Worm (Caenorhabditis elegans) whole organism, mixed stage, embryonic: ENCODE measurements around the gene W03G11.2.
A peak's percentile ranks its signal among the peaks of the same experiment; 100 is the strongest.

Experiments
- M03D4.4 ChIP-seq: sonication (generic microtip); optimal IDR thresholded peaks from 2 replicates; lab custom pipeline; 2017; ENCODE audit warnings: mild to moderate bottlenecking, missing genetic modification characterization, missing compliant biosample characterization
- ces-1 ChIP-seq: fragments of 150-350 bp; optimal IDR thresholded peaks from 2 replicates; lab custom pipeline; 2014; ENCODE audit warnings: missing biosample characterization, missing genetic modification reagents, missing genetic modification characterization
- elt-1 ChIP-seq: sonication (generic microtip); optimal IDR thresholded peaks from 2 replicates; lab custom pipeline; 2017; ENCODE audit warnings: missing genetic modification characterization, mild to moderate bottlenecking, missing compliant biosample characterization, antibody characterized with exemption, moderate library complexity, borderline replicate concordance; ENCODE audit not compliant: insufficient read depth
- elt-3 ChIP-seq: fragments of 150-350 bp; optimal IDR thresholded peaks from 2 replicates; lab custom pipeline; 2014; ENCODE audit warnings: missing biosample characterization, missing genetic modification characterization
- lsy-2 ChIP-seq: fragments of 150-350 bp; optimal IDR thresholded peaks from 2 replicates; lab custom pipeline; 2014; ENCODE audit warnings: missing biosample characterization, missing genetic modification characterization
- nhr-28 ChIP-seq: fragments of 150-350 bp; optimal IDR thresholded peaks from 2 replicates; lab custom pipeline; 2014; ENCODE audit warnings: missing biosample characterization, missing genetic modification characterization
- unc-39 ChIP-seq: fragments of 150-350 bp; optimal IDR thresholded peaks from 2 replicates; lab custom pipeline; 2014; ENCODE audit warnings: missing biosample characterization, missing genetic modification characterization
- unc-62 ChIP-seq: fragments of 150-350 bp; optimal IDR thresholded peaks from 2 replicates; lab custom pipeline; 2014; ENCODE audit warnings: missing biosample characterization, missing genetic modification reagents, missing genetic modification characterization
- zip-8 ChIP-seq: fragments of 150-350 bp; optimal IDR thresholded peaks from 2 replicates; lab custom pipeline; 2014; ENCODE audit warnings: missing biosample characterization, missing genetic modification characterization
- ztf-11 ChIP-seq: fragments of 150-350 bp; optimal IDR thresholded peaks from 2 replicates; lab custom pipeline; 2014; ENCODE audit warnings: missing biosample characterization, missing genetic modification characterization

DNA sequence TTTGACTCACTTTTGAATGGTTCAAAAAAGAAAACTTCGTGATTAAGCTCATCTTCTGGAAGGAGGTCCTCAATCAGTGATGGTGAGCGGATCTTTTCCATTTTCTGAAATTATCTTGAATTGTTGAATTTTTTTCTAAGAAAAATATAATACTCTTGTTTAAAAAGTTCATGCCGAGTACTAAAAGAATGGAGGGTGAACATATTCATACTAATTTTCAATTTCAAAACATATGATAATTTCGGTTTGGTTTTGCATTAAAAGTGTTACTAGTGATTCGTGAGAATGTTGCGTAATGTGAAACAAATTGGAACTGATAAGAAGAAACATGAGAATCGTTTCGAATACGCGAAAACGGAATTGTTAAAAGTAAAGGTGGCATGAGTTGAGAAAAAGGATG, 32.6 kb upstream of the W03G11.2 start, which contains the start of gene lyst-1:
- TF ChIP-seq elt-3 (tag; lab: Kevin White, UChicago) (no peak), nhr-28 (tag; lab: Kevin White, UChicago) (no peak), ztf-11 (tag; lab: Kevin White, UChicago) (no peak), unc-62 (GFP tag; lab: Kevin White, UChicago) (no peak), unc-39 (tag; lab: Kevin White, UChicago) (no peak), elt-1 (tag; lab: Kevin White, UChicago) (no peak), zip-8 (tag; lab: Kevin White, UChicago) (peak; percentile 10), ces-1 (GFP tag; lab: Kevin White, UChicago) (no peak), lsy-2 (tag; lab: Kevin White, UChicago) (no peak), M03D4.4 (tag; lab: Kevin White, UChicago) (no peak)
